Worm (Caenorhabditis elegans) whole organism, L2 larva: ENCODE measurements around the gene gcc-2.
A peak's percentile ranks its signal among the peaks of the same experiment; 100 is the strongest.

ENCODE experiments used
- lsy-2 ChIP-seq, 2 experiments: fragments of 150-350 bp in 1 of 2; sonication (generic microtip) in 1 of 2; optimal IDR thresholded peaks; 2 replicates each; lab custom pipeline; 2014 to 2017; ENCODE audit warnings: missing biosample characterization in 2 of 2, missing genetic modification characterization in 2 of 2
- nhr-11 ChIP-seq: fragments of 150-350 bp; optimal IDR thresholded peaks from 2 replicates; lab custom pipeline; 2014; ENCODE audit warnings: missing biosample characterization, missing genetic modification characterization

- peak in 1 of 2 experiments; percentile 16 for TF ChIP-seq lsy-2 (tag; optimal IDR thresholded peaks at IDR 0.05; lab: Kevin White, UChicago)
- TF ChIP-seq nhr-11 (tag; lab: Kevin White, UChicago) = no peak
Measured at ce11 chrIII:9744525-9744924, 17.4 kb downstream of the gcc-2 start.
